Worm (Caenorhabditis elegans) whole organism, mixed stage, embryonic: Measurements from ENCODE around the gene C18A3.3.
"Not testable (repeated sequence)": the region's sequence is repeated elsewhere in the genome, so short reads cannot be mapped to it uniquely, and the experiment has no call there.

Experiments
- M03D4.4 ChIP-seq: sonication (generic microtip); optimal IDR thresholded peaks from 2 replicates; lab custom pipeline; 2017; ENCODE audit warnings: mild to moderate bottlenecking, missing genetic modification characterization, missing compliant biosample characterization
- bed-3 ChIP-seq: fragments of 200-800 bp; sonication (Bioruptor generic); optimal IDR thresholded peaks from 3 replicates; lab custom pipeline; 2018; ENCODE audit warnings: mild to moderate bottlenecking, missing genetic modification characterization, moderate library complexity, missing compliant biosample characterization
- blmp-1 ChIP-seq: fragments of 150-350 bp; optimal IDR thresholded peaks from 2 replicates; lab custom pipeline; 2014; ENCODE audit warnings: missing biosample characterization, missing genetic modification characterization
- ceh-39 ChIP-seq: fragments of 150-350 bp; optimal IDR thresholded peaks from 2 replicates; lab custom pipeline; 2014; ENCODE audit warnings: missing biosample characterization, missing genetic modification characterization
- ceh-43 ChIP-seq: fragments of 200-800 bp; sonication (Bioruptor generic); optimal IDR thresholded peaks from 2 replicates; lab custom pipeline; 2018; ENCODE audit warnings: mild to moderate bottlenecking, missing genetic modification characterization, moderate library complexity, missing compliant biosample characterization
- ceh-83 ChIP-seq: fragments of 200-800 bp; sonication (Bioruptor generic); optimal IDR thresholded peaks from 2 replicates; lab custom pipeline; 2018; ENCODE audit warnings: mild to moderate bottlenecking, missing genetic modification characterization, missing compliant biosample characterization
- ces-1 ChIP-seq: fragments of 150-350 bp; optimal IDR thresholded peaks from 2 replicates; lab custom pipeline; 2014; ENCODE audit warnings: missing biosample characterization, missing genetic modification reagents, missing genetic modification characterization
- cnd-1 ChIP-seq: fragments of 200-800 bp; sonication (Bioruptor generic); optimal IDR thresholded peaks from 2 replicates; lab custom pipeline; 2018; ENCODE audit warnings: mild to moderate bottlenecking, missing genetic modification characterization, missing compliant biosample characterization
- drap-1 ChIP-seq: fragments of 200-800 bp; sonication (Bioruptor generic); optimal IDR thresholded peaks from 3 replicates; lab custom pipeline; 2018; ENCODE audit warnings: mild to moderate bottlenecking, missing genetic modification characterization, missing compliant biosample characterization
- elt-1 ChIP-seq: sonication (generic microtip); optimal IDR thresholded peaks from 2 replicates; lab custom pipeline; 2017; ENCODE audit warnings: missing genetic modification characterization, mild to moderate bottlenecking, missing compliant biosample characterization, antibody characterized with exemption, moderate library complexity, borderline replicate concordance; ENCODE audit not compliant: insufficient read depth
- elt-3 ChIP-seq: fragments of 150-350 bp; optimal IDR thresholded peaks from 2 replicates; lab custom pipeline; 2014; ENCODE audit warnings: missing biosample characterization, missing genetic modification characterization
- flh-1 ChIP-seq: fragments of 200-800 bp; sonication (Bioruptor generic); optimal IDR thresholded peaks from 2 replicates; lab custom pipeline; 2018; ENCODE audit warnings: mild to moderate bottlenecking, missing genetic modification characterization, moderate library complexity, missing compliant biosample characterization
- ham-2 ChIP-seq: fragments of 200-800 bp; sonication (Bioruptor generic); optimal IDR thresholded peaks from 2 replicates; lab custom pipeline; 2018; ENCODE audit warnings: mild to moderate bottlenecking, missing genetic modification characterization, missing compliant biosample characterization
- lin-13 ChIP-seq: fragments of 150-350 bp; optimal IDR thresholded peaks from 2 replicates; lab custom pipeline; 2014; ENCODE audit warnings: missing biosample characterization, missing genetic modification characterization
- lin-32 ChIP-seq: fragments of 200-800 bp; sonication (Bioruptor generic); optimal IDR thresholded peaks from 2 replicates; lab custom pipeline; 2018; ENCODE audit warnings: mild to moderate bottlenecking, missing genetic modification characterization, missing compliant biosample characterization
- lsy-2 ChIP-seq: fragments of 150-350 bp; optimal IDR thresholded peaks from 2 replicates; lab custom pipeline; 2014; ENCODE audit warnings: missing biosample characterization, missing genetic modification characterization
- mab-5 ChIP-seq: fragments of 150-350 bp; optimal IDR thresholded peaks from 2 replicates; lab custom pipeline; 2014; ENCODE audit warnings: missing biosample characterization, missing genetic modification characterization
- mep-1 ChIP-seq: fragments of 150-350 bp; optimal IDR thresholded peaks from 2 replicates; lab custom pipeline; 2017; ENCODE audit warnings: missing biosample characterization, missing genetic modification reagents, missing genetic modification characterization, inconsistent platforms
- mls-2 ChIP-seq: sonication (generic microtip); optimal IDR thresholded peaks from 2 replicates; lab custom pipeline; 2016; ENCODE audit warnings: mild to moderate bottlenecking, missing genetic modification characterization, moderate library complexity, missing compliant biosample characterization
- nhr-12 ChIP-seq: fragments of 150-350 bp; optimal IDR thresholded peaks from 2 replicates; lab custom pipeline; 2014; ENCODE audit warnings: missing biosample characterization, missing genetic modification characterization
- nhr-2 ChIP-seq: fragments of 150-350 bp; optimal IDR thresholded peaks from 2 replicates; lab custom pipeline; 2014; ENCODE audit warnings: missing biosample characterization, missing genetic modification characterization
- nhr-237 ChIP-seq: fragments of 150-350 bp; optimal IDR thresholded peaks from 2 replicates; lab custom pipeline; 2014; ENCODE audit warnings: missing biosample characterization, missing genetic modification characterization
- nhr-76 ChIP-seq: sonication (generic microtip); optimal IDR thresholded peaks from 2 replicates; lab custom pipeline; 2017; ENCODE audit warnings: missing biosample characterization, missing genetic modification characterization
- pha-4 ChIP-seq: fragments of 150-350 bp; optimal IDR thresholded peaks from 2 replicates; lab custom pipeline; 2018; ENCODE audit warnings: missing biosample characterization, missing genetic modification reagents, missing genetic modification characterization
- sem-2 ChIP-seq: fragments of 200-800 bp; sonication (Bioruptor generic); optimal IDR thresholded peaks from 2 replicates; lab custom pipeline; 2018; ENCODE audit warnings: mild to moderate bottlenecking, missing genetic modification characterization, missing compliant biosample characterization
- snpc-4 ChIP-seq: fragments of 150-350 bp; optimal IDR thresholded peaks from 2 replicates; lab custom pipeline; 2014; ENCODE audit warnings: missing biosample characterization, missing genetic modification characterization
- sptf-1 ChIP-seq: sonication (generic microtip); optimal IDR thresholded peaks from 2 replicates; lab custom pipeline; 2017; ENCODE audit warnings: mild to moderate bottlenecking, missing genetic modification characterization, moderate library complexity, missing compliant biosample characterization
- tbx-8 ChIP-seq: fragments of 200-800 bp; sonication (Bioruptor generic); optimal IDR thresholded peaks from 2 replicates; lab custom pipeline; 2018; ENCODE audit warnings: mild to moderate bottlenecking, missing genetic modification characterization, moderate library complexity, missing compliant biosample characterization
- unc-120 ChIP-seq: sonication (generic microtip); optimal IDR thresholded peaks from 2 replicates; lab custom pipeline; 2017; ENCODE audit warnings: missing genetic modification characterization, missing compliant biosample characterization; ENCODE audit not compliant: poor library complexity, severe bottlenecking
- unc-39 ChIP-seq: fragments of 150-350 bp; optimal IDR thresholded peaks from 2 replicates; lab custom pipeline; 2014; ENCODE audit warnings: missing biosample characterization, missing genetic modification characterization
- unc-62 ChIP-seq: fragments of 150-350 bp; optimal IDR thresholded peaks from 2 replicates; lab custom pipeline; 2014; ENCODE audit warnings: missing biosample characterization, missing genetic modification reagents, missing genetic modification characterization
- zip-8 ChIP-seq: fragments of 150-350 bp; optimal IDR thresholded peaks from 2 replicates; lab custom pipeline; 2014; ENCODE audit warnings: missing biosample characterization, missing genetic modification characterization
- ztf-11 ChIP-seq: fragments of 150-350 bp; optimal IDR thresholded peaks from 2 replicates; lab custom pipeline; 2014; ENCODE audit warnings: missing biosample characterization, missing genetic modification characterization

The C18A3.3 gene

ce11 chrII:5751353-5751752 is 35.2 kb downstream of the C18A3.3 start:
- no peak for TF ChIP-seq snpc-4 (tag; lab: Kevin White, UChicago)
- TF ChIP-seq bed-3 (GFP tag; lab: Kevin White, UChicago): no peak
- TF ChIP-seq blmp-1 (tag; lab: Kevin White, UChicago): no peak
- no peak for TF ChIP-seq cnd-1 (tag; lab: Kevin White, UChicago)
- TF ChIP-seq lsy-2 (tag; lab: Kevin White, UChicago): no peak
- TF ChIP-seq nhr-237 (tag; lab: Kevin White, UChicago): no peak
- TF ChIP-seq nhr-12 (tag; lab: Kevin White, UChicago): no peak
- TF ChIP-seq ztf-11 (tag; lab: Kevin White, UChicago): no peak
- TF ChIP-seq mab-5: no peak
- TF ChIP-seq flh-1 (GFP tag; lab: Kevin White, UChicago): no peak
- TF ChIP-seq zip-8 (tag; lab: Kevin White, UChicago): no peak
- no peak for TF ChIP-seq elt-3 (tag; lab: Kevin White, UChicago)
- no peak for TF ChIP-seq ceh-43 (GFP tag; lab: Kevin White, UChicago)
- TF ChIP-seq, all 35 proteins: peak for 0

ce11 chrII:5754168-5754567 is 38.1 kb downstream of the C18A3.3 start, which contains the start of gene F10C1.8:
F10C1.8 (plus strand) TSS chrII:5754468.
- TF ChIP-seq drap-1 (GFP tag; lab: Kevin White, UChicago) (no peak), lin-32 (GFP tag; lab: Kevin White, UChicago) (no peak), cnd-1 (tag; lab: Kevin White, UChicago) (no peak), sptf-1 (no peak), ceh-39 (tag; lab: Kevin White, UChicago) (no peak), mls-2 (no peak), elt-3 (tag; lab: Kevin White, UChicago) (no peak), lsy-2 (tag; lab: Kevin White, UChicago) (no peak), pha-4 (tag; lab: Kevin White, UChicago) (no peak), M03D4.4 (tag; lab: Kevin White, UChicago) (no peak), ztf-11 (tag; lab: Kevin White, UChicago) (no peak), ham-2 (GFP tag; lab: Kevin White, UChicago) (no peak), blmp-1 (tag; lab: Kevin White, UChicago) (no peak), ceh-83 (GFP tag; lab: Kevin White, UChicago) (no peak), elt-1 (tag; lab: Kevin White, UChicago) (no peak), tbx-8 (GFP tag; lab: Kevin White, UChicago) (no peak), unc-120 (no peak), mab-5 (no peak)

DNA sequence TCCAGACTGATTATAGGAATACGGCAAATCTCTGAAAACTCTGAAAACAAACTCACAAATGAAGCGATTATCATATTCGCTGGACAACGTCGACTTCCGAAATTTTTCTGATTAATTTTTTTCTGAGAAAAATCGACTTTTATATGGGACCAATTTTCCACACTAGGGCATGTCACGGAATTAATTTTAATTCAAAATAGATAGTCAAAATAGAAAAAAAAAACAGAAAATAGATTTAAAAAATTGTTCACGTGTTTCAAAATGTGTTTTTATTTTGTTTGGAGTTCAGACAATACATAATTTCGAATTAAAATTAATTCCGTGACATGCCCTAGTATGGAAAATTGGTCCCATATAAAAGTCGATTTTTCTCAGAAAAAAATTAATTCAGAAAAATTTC is 41.5 kb downstream of the C18A3.3 start, which contains the start of the genes F10C1.3 and F10C1.23:
F10C1.3 (minus strand) TSS at position 101 of the 400 bp plus-strand sequence.
F10C1.23 (plus strand) TSS at position 385 of the 400 bp plus-strand sequence.
- TF ChIP-seq mab-5; elt-3 (tag; lab: Kevin White, UChicago); ham-2 (GFP tag; lab: Kevin White, UChicago): not testable (repeated sequence)
- TF ChIP-seq, all 35 proteins: peak for 0; not testable (repeated sequence) for 35

- no peak for TF ChIP-seq unc-120
- no peak for TF ChIP-seq mls-2
- TF ChIP-seq sem-2 (GFP tag; lab: Kevin White, UChicago): no peak
- TF ChIP-seq lin-13 (tag; lab: Kevin White, UChicago): no peak
- TF ChIP-seq bed-3 (GFP tag; lab: Kevin White, UChicago): no peak
- TF ChIP-seq elt-3 (tag; lab: Kevin White, UChicago): no peak
- TF ChIP-seq nhr-76 (tag; lab: Kevin White, UChicago): no peak
- TF ChIP-seq nhr-2 (tag; lab: Kevin White, UChicago): no peak
- no peak for TF ChIP-seq ham-2 (GFP tag; lab: Kevin White, UChicago)
- no peak for TF ChIP-seq ces-1
- no peak for TF ChIP-seq cnd-1 (tag; lab: Kevin White, UChicago)
- no peak for TF ChIP-seq unc-39
- TF ChIP-seq elt-1 (tag; lab: Kevin White, UChicago): no peak
- no peak for TF ChIP-seq ceh-39 (tag; lab: Kevin White, UChicago)
- TF ChIP-seq M03D4.4 (tag; lab: Kevin White, UChicago): no peak
- no peak for TF ChIP-seq nhr-237 (tag; lab: Kevin White, UChicago)
- no peak for TF ChIP-seq unc-62
- no peak for TF ChIP-seq tbx-8 (GFP tag; lab: Kevin White, UChicago)
- no peak for TF ChIP-seq mep-1
These were observed 49.2 kb downstream of the C18A3.3 start, which contains the start of gene ifb-1 for ce11 chrII:5765318-5765717. ifb-1 (plus strand) TSS chrII:5765618.
